Worm (Caenorhabditis elegans): ENCODE measurements around the gene iff-1.
A peak's percentile ranks its signal among the peaks of the same experiment; 100 is the strongest.

iff-1 gene

DNA sequence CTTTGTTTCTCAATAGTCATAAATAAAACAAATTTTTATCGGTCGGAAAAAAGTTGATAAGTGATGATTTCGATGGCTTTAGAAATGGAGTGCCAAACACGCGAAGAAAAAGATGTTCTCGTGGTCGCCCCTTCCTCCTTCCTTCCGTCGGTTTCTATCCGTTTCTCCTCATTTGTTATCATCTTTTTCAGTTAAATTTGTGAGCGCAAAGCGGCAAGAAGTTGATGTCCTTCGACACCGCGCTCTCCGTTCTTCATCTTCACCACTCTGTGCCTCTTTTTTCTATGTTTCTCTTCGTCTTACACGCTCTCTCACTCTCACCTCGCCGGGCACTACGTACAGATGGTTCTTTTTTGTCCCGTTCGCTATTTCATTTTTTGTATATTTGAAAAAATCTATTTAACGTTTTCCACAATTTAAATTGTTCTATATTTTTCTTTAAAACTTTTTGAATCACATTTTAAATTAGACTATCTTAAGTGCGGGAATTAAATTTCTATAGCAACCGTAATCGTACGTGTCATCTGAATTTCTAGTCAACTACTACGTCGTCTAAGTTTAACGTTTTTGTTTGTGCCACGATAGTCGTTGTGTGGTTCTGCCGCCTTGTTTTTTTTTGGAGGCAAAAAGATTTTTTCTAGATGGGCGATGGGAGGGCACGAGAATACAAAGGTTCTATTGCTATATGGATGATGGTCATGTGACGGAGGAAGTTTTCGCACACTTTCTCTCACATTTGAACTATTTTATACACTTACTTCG, 48.2 kb downstream of the iff-1 start:
- TF ChIP-seq lin-39 (tag; optimal IDR thresholded peaks at IDR 0.05) (peak; percentile 20), eor-1 (tag; optimal IDR thresholded peaks at IDR 0.05) (no peak), ceh-28 (tag; optimal IDR thresholded peaks at IDR 0.05) (no peak), R02D3.7 (tag; optimal IDR thresholded peaks at IDR 0.05) (no peak), nhr-76 (tag; optimal IDR thresholded peaks at IDR 0.05) (no peak), nhr-77 (tag; optimal IDR thresholded peaks at IDR 0.05) (no peak), nhr-67 (tag; optimal IDR thresholded peaks at IDR 0.05) (no peak), fos-1 (tag; optimal IDR thresholded peaks at IDR 0.05) (no peak), ama-1 (optimal IDR thresholded peaks at IDR 0.05) (peak; percentile 34), unc-39 (tag; optimal IDR thresholded peaks at IDR 0.05) (no peak), mml-1 (tag; optimal IDR thresholded peaks at IDR 0.05) (no peak), nhr-12 (tag; optimal IDR thresholded peaks at IDR 0.05) (no peak), lin-15B (tag; optimal IDR thresholded peaks at IDR 0.05) (no peak), nhr-43 (tag; optimal IDR thresholded peaks at IDR 0.05; ENCODE audit: poor library complexity, severe bottlenecking) (no peak), zag-1 (tag; optimal IDR thresholded peaks at IDR 0.05) (no peak), fkh-2 (tag; optimal IDR thresholded peaks at IDR 0.05) (no peak), skn-1 (tag; optimal IDR thresholded peaks at IDR 0.05) (no peak), nhr-237 (tag; optimal IDR thresholded peaks at IDR 0.05) (no peak), lsy-12 (tag; optimal IDR thresholded peaks at IDR 0.05) (no peak), egl-27 (tag; optimal IDR thresholded peaks at IDR 0.05) (no peak), jun-1 (tag; optimal IDR thresholded peaks at IDR 0.05) (no peak), elt-3 (tag; optimal IDR thresholded peaks at IDR 0.05) (no peak), unc-62 (GFP tag; optimal IDR thresholded peaks at IDR 0.05) (no peak), aly-2 (tag; optimal IDR thresholded peaks at IDR 0.05) (no peak), daf-12 (tag; optimal IDR thresholded peaks at IDR 0.05) (no peak), nhr-23 (tag; optimal IDR thresholded peaks at IDR 0.05) (peak; percentile 8), snpc-4 (tag; optimal IDR thresholded peaks at IDR 0.05) (no peak), mdl-1 (tag; optimal IDR thresholded peaks at IDR 0.05) (no peak), elt-2 (tag; optimal IDR thresholded peaks at IDR 0.05) (peak; percentile 7), nhr-25 (tag; optimal IDR thresholded peaks at IDR 0.05) (peak; percentile 49), ceh-16 (tag; optimal IDR thresholded peaks at IDR 0.05) (no peak), nfya-1 (tag; optimal IDR thresholded peaks at IDR 0.05; ENCODE audit: insufficient read depth) (peak; percentile 61), ztf-4 (tag; optimal IDR thresholded peaks at IDR 0.05) (no peak), ceh-82 (tag; optimal IDR thresholded peaks at IDR 0.05) (no peak), sea-2 (GFP tag; optimal IDR thresholded peaks at IDR 0.05) (no peak), hmg-11 (tag; optimal IDR thresholded peaks at IDR 0.05) (peak; percentile 16), nhr-11 (tag; optimal IDR thresholded peaks at IDR 0.05) (no peak), nhr-28 (tag; optimal IDR thresholded peaks at IDR 0.05) (no peak), fkh-10 (GFP tag; optimal IDR thresholded peaks at IDR 0.05) (no peak)

DNA sequence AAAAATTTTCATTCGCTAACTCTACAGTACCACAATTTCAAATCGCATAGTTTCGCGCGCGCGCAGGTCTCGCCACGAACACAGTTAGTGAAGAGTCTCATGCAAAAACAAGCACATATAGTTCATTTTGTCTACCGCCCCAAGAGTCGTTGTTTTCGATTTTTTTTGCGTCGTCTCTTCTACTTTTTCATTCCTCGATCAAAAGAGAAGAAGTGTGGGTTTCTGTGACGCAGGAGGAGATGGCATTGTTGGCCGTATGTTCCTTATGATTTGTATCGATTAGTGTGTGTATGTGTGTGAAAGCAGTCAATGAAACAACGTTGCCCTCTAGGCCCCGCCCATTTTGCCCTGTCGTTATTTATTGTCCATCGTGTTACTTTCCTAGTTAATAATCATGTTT, 49.1 kb downstream of the iff-1 start:
- TF ChIP-seq nhr-237 (tag; optimal IDR thresholded peaks at IDR 0.05) (no peak), ama-1 (optimal IDR thresholded peaks at IDR 0.05) (peak; percentile 41), nhr-25 (tag; optimal IDR thresholded peaks at IDR 0.05) (peak; percentile 29), nfya-1 (tag; optimal IDR thresholded peaks at IDR 0.05; ENCODE audit: insufficient read depth) (peak; percentile 23), nhr-76 (tag; optimal IDR thresholded peaks at IDR 0.05) (no peak)

DNA sequence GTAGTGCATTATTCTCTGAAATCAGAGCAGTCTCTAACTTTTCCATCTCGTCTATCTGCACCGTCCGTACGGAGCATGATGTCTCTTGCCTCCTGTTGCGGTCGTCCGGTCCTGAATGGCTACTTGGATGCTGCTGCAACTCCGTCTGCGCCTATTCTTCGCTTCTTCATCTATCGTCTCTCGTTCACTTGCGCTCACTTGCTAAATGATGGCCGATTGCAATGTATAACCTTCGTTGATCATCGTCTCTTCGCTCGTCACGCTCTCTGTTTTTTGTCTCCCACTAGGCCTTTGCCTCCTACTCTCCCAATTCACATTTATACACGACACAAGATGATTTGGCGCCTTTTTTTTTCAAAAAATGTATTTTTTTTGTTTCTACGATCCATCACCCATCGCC, 49.7 kb downstream of the iff-1 start:
- TF ChIP-seq nhr-11 (tag; optimal IDR thresholded peaks at IDR 0.05) = no peak
- peak; percentile 93 for TF ChIP-seq lin-39 (tag; optimal IDR thresholded peaks at IDR 0.05)
- TF ChIP-seq egl-27 (tag; optimal IDR thresholded peaks at IDR 0.05) = no peak
- TF ChIP-seq pha-4 (tag; optimal IDR thresholded peaks at IDR 0.05) = peak; percentile 56
- TF ChIP-seq aly-2 (tag; optimal IDR thresholded peaks at IDR 0.05) = no peak
- TF ChIP-seq nhr-25 (tag; optimal IDR thresholded peaks at IDR 0.05) = peak; percentile 14
- peak; percentile 75 for TF ChIP-seq hmg-11 (tag; optimal IDR thresholded peaks at IDR 0.05)
- no peak for TF ChIP-seq ceh-9 (tag; optimal IDR thresholded peaks at IDR 0.05)
- TF ChIP-seq lsy-12 (tag; optimal IDR thresholded peaks at IDR 0.05) = no peak
- TF ChIP-seq ama-1 (optimal IDR thresholded peaks at IDR 0.05) = peak; percentile 12
- no peak for TF ChIP-seq elt-3 (tag; optimal IDR thresholded peaks at IDR 0.05)
- peak; percentile 74 for TF ChIP-seq lin-15B (tag; optimal IDR thresholded peaks at IDR 0.05)
- peak; percentile 18 for TF ChIP-seq tbx-2 (tag; optimal IDR thresholded peaks at IDR 0.05)
- TF ChIP-seq ceh-28 (tag; optimal IDR thresholded peaks at IDR 0.05) = no peak
- TF ChIP-seq nhr-43 (tag; optimal IDR thresholded peaks at IDR 0.05; ENCODE audit: poor library complexity, severe bottlenecking) = peak; percentile 10
- peak; percentile 45 for TF ChIP-seq pqm-1 (tag; optimal IDR thresholded peaks at IDR 0.05)
- TF ChIP-seq elt-1 (tag; optimal IDR thresholded peaks at IDR 0.05) = peak; percentile 21
- no peak for TF ChIP-seq daf-12 (tag; optimal IDR thresholded peaks at IDR 0.05)
- peak; percentile 1 for TF ChIP-seq jun-1 (tag; optimal IDR thresholded peaks at IDR 0.05)
- TF ChIP-seq nhr-12 (tag; optimal IDR thresholded peaks at IDR 0.05) = no peak
- no peak for TF ChIP-seq nhr-28 (tag; optimal IDR thresholded peaks at IDR 0.05)
- no peak for TF ChIP-seq nhr-76 (tag; optimal IDR thresholded peaks at IDR 0.05)
- peak; percentile 23 for TF ChIP-seq elt-2 (tag; optimal IDR thresholded peaks at IDR 0.05)
- TF ChIP-seq snpc-4 (tag; optimal IDR thresholded peaks at IDR 0.05) = peak; percentile 59
- peak; percentile 89 for TF ChIP-seq nfya-1 (tag; optimal IDR thresholded peaks at IDR 0.05; ENCODE audit: insufficient read depth)
- no peak for TF ChIP-seq nhr-77 (tag; optimal IDR thresholded peaks at IDR 0.05)
- TF ChIP-seq nhr-23 (tag; optimal IDR thresholded peaks at IDR 0.05) = peak; percentile 37
- TF ChIP-seq skn-1 (tag; optimal IDR thresholded peaks at IDR 0.05) = peak; percentile 42

Data from whole organism, L3 larva.